Worm (Caenorhabditis elegans) whole organism, mixed stage, embryonic: ENCODE data around the gene ech-4.

Experiments
- ces-1 ChIP-seq: fragments of 150-350 bp; optimal IDR thresholded peaks from 2 replicates; lab custom pipeline; 2014; ENCODE audit warnings: missing biosample characterization, missing genetic modification reagents, missing genetic modification characterization
- elt-1 ChIP-seq: sonication (generic microtip); optimal IDR thresholded peaks from 2 replicates; lab custom pipeline; 2017; ENCODE audit warnings: missing genetic modification characterization, mild to moderate bottlenecking, missing compliant biosample characterization, antibody characterized with exemption, moderate library complexity, borderline replicate concordance; ENCODE audit not compliant: insufficient read depth
- elt-3 ChIP-seq: fragments of 150-350 bp; optimal IDR thresholded peaks from 2 replicates; lab custom pipeline; 2014; ENCODE audit warnings: missing biosample characterization, missing genetic modification characterization
- mep-1 ChIP-seq: fragments of 150-350 bp; optimal IDR thresholded peaks from 2 replicates; lab custom pipeline; 2017; ENCODE audit warnings: missing biosample characterization, missing genetic modification reagents, missing genetic modification characterization, inconsistent platforms
- nhr-237 ChIP-seq: fragments of 150-350 bp; optimal IDR thresholded peaks from 2 replicates; lab custom pipeline; 2014; ENCODE audit warnings: missing biosample characterization, missing genetic modification characterization
- nhr-76 ChIP-seq: sonication (generic microtip); optimal IDR thresholded peaks from 2 replicates; lab custom pipeline; 2017; ENCODE audit warnings: missing biosample characterization, missing genetic modification characterization

ce11 chrII:10784780-10785463 lies 35.9 kb upstream of the ech-4 start, which contains the start of gene cdl-1:
- no peak for TF ChIP-seq elt-1 (tag; lab: Kevin White, UChicago)
- no peak for TF ChIP-seq nhr-76 (tag; lab: Kevin White, UChicago)
- no peak for TF ChIP-seq mep-1
- peak; percentile 6 for TF ChIP-seq nhr-237 (tag; lab: Kevin White, UChicago)
- TF ChIP-seq elt-3 = no peak
- TF ChIP-seq ces-1 = peak; percentile 51
